Comparison of ENCODE assay signal across 3 fruit fly cellular contexts in the genomic region with DNA sequence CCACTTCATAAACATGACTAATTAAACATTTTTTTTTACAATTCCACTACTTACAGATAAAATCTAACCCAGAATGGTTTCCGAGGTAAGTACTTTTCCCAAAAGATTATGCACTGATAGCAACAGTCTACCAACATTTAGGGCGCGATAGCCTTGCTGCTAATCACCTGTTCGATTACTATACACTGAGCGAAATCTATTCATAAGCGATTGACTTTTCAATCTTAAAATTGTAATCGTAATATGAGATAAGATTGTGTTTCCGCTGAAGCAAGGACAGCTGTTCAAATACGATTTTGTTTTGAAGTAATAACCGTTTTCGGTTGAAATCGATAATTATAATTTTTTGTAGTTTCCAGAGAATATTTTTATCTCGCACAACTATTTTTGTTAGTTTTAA.
A peak's percentile ranks its signal among the peaks of the same experiment; 100 is the strongest.
TF ChIP-seq lines count a peak whose summit lies in the region.

No protein-coding gene starts in this region.

- no peak for TF ChIP-seq CTCF in whole organism, embryonic (GFP tag; optimal IDR thresholded peaks at IDR 0.05; lab: Kevin White, UChicago)

TF ChIP-seq in whole organism, adult, 20 proteins besides CTCF, POLR2A, EP300 and RAD21:
- TF ChIP-seq kay (GFP tag; lab: Kevin White, UChicago; ENCODE audit: borderline replicate concordance) = peak; percentile 9
- TF ChIP-seq CG7101 (tag; optimal IDR thresholded peaks at IDR 0.05; lab: Kevin White, UChicago) = peak; percentile 10
- peak; percentile 19 for TF ChIP-seq CG33017 (tag; optimal IDR thresholded peaks at IDR 0.05; lab: Kevin White, UChicago)
- no peak for TF ChIP-seq Crg-1 (GFP tag; optimal IDR thresholded peaks at IDR 0.05; lab: Kevin White, UChicago)
- TF ChIP-seq CG5204 (GFP tag; optimal IDR thresholded peaks at IDR 0.05; lab: Kevin White, UChicago) = no peak
- no peak for TF ChIP-seq Clk (GFP tag; optimal IDR thresholded peaks at IDR 0.05; lab: Kevin White, UChicago)
- TF ChIP-seq CG12768 (GFP tag; optimal IDR thresholded peaks at IDR 0.05; lab: Kevin White, UChicago) = no peak
- TF ChIP-seq cnc (optimal IDR thresholded peaks at IDR 0.05; lab: Kevin White, UChicago) = no peak
- no peak for TF ChIP-seq CG14711 (tag; optimal IDR thresholded peaks at IDR 0.05; lab: Kevin White, UChicago)
- TF ChIP-seq toe (GFP tag; optimal IDR thresholded peaks at IDR 0.05; lab: Kevin White, UChicago) = no peak
- no peak for TF ChIP-seq Mnt (GFP tag; optimal IDR thresholded peaks at IDR 0.05; lab: Kevin White, UChicago)
- TF ChIP-seq pad (GFP tag; optimal IDR thresholded peaks at IDR 0.05; lab: Kevin White, UChicago) = no peak
- TF ChIP-seq cic (GFP tag; optimal IDR thresholded peaks at IDR 0.05; lab: Kevin White, UChicago) = no peak

TF ChIP-seq in whole organism, embryonic, 481 proteins besides CTCF, POLR2A, EP300 and RAD21 (continues in another document):
- TF ChIP-seq CG16863 (GFP tag; optimal IDR thresholded peaks at IDR 0.05; lab: Kevin White, UChicago) (no peak), CG7556 (GFP tag; optimal IDR thresholded peaks at IDR 0.05; lab: Kevin White, UChicago) (no peak), CG1603 (tag; optimal IDR thresholded peaks at IDR 0.05; lab: Kevin White, UChicago) (peak; percentile 4), CG6854 (GFP tag; optimal IDR thresholded peaks at IDR 0.05; lab: Kevin White, UChicago) (no peak), CG34376 (GFP tag; optimal IDR thresholded peaks at IDR 0.05; lab: Kevin White, UChicago) (peak; percentile 41), CG11085 (GFP tag; IDR thresholded peaks at IDR 0.05; lab: Robert Waterston, UW) (no peak), CG2678 (tag; optimal IDR thresholded peaks at IDR 0.05; lab: Kevin White, UChicago) (peak; percentile 4), Pdp1 (GFP tag; optimal IDR thresholded peaks at IDR 0.05; lab: Kevin White, UChicago) (peak in 1 of 2 experiments; percentile 7), sens (GFP tag; lab: Kevin White, UChicago) (peak; percentile 53), HmgZ (tag; optimal IDR thresholded peaks at IDR 0.05; lab: Kevin White, UChicago) (peak; percentile 40), lab (GFP tag; optimal IDR thresholded peaks at IDR 0.05; lab: Kevin White, UChicago) (peak; percentile 52), yki (optimal IDR thresholded peaks at IDR 0.05; lab: Kevin White, UChicago) (no peak), gcm (GFP tag; optimal IDR thresholded peaks at IDR 0.05; lab: Kevin White, UChicago) (no peak), CoRest (tag; optimal IDR thresholded peaks at IDR 0.05; lab: Kevin White, UChicago) (no peak), CG11504 (tag; optimal IDR thresholded peaks at IDR 0.05; lab: Kevin White, UChicago) (peak; percentile 0), CG7745 (tag; optimal IDR thresholded peaks at IDR 0.05; lab: Kevin White, UChicago) (no peak), nau (GFP tag; optimal IDR thresholded peaks at IDR 0.05; lab: Kevin White, UChicago) (no peak), CG4854 (GFP tag; optimal IDR thresholded peaks at IDR 0.05; lab: Kevin White, UChicago) (no peak), CG8290 (GFP tag; optimal IDR thresholded peaks at IDR 0.05; lab: Kevin White, UChicago) (no peak), CG8290 (tag; optimal IDR thresholded peaks at IDR 0.05; lab: Kevin White, UChicago) (peak in 1 of 2 experiments; percentile 5), CG2120 (GFP tag; optimal IDR thresholded peaks at IDR 0.05; lab: Kevin White, UChicago) (peak; percentile 23), psq (GFP tag; optimal IDR thresholded peaks at IDR 0.05; lab: Kevin White, UChicago) (no peak), unpg (GFP tag; optimal IDR thresholded peaks at IDR 0.05; lab: Kevin White, UChicago) (peak; percentile 34), grn (GFP tag; optimal IDR thresholded peaks at IDR 0.05; lab: Kevin White, UChicago) (peak; percentile 89), maf-S (GFP tag; optimal IDR thresholded peaks at IDR 0.05; lab: Kevin White, UChicago) (no peak), sug (tag; optimal IDR thresholded peaks at IDR 0.05; lab: Kevin White, UChicago) (peak; percentile 57), Hr78 (GFP tag; optimal IDR thresholded peaks at IDR 0.05; lab: Kevin White, UChicago) (no peak), GATAe (GFP tag; conservative IDR thresholded peaks at IDR 0.05; lab: Robert Waterston, UW) (peak; percentile 79), zen (tag; optimal IDR thresholded peaks at IDR 0.05; lab: Kevin White, UChicago) (peak; percentile 16), zf30C (GFP tag; optimal IDR thresholded peaks at IDR 0.05; lab: Kevin White, UChicago) (peak; percentile 73), CG4360 (GFP tag; IDR thresholded peaks at IDR 0.05; lab: Robert Waterston, UW) (no peak), Side (GFP tag; optimal IDR thresholded peaks at IDR 0.05; lab: Kevin White, UChicago) (peak; percentile 19), CG18599 (GFP tag; optimal IDR thresholded peaks at IDR 0.05; lab: Kevin White, UChicago) (peak; percentile 17), nerfin-2 (GFP tag; IDR thresholded peaks at IDR 0.05; lab: Robert Waterston, UW; ENCODE audit: partially characterized antibody) (no peak), gem (tag; optimal IDR thresholded peaks at IDR 0.05; lab: Kevin White, UChicago) (peak; percentile 54), Med (GFP tag; lab: Kevin White, UChicago) (peak; percentile 28), CG6689 (GFP tag; IDR thresholded peaks at IDR 0.05; lab: Robert Waterston, UW) (no peak), mirr (GFP tag; optimal IDR thresholded peaks at IDR 0.05; lab: Kevin White, UChicago) (peak; percentile 83), gro (GFP tag; optimal IDR thresholded peaks at IDR 0.05; lab: Kevin White, UChicago) (peak; percentile 41)

TF ChIP-seq in whole organism, wandering third instar larva, 38 proteins besides CTCF, POLR2A, EP300 and RAD21:
- TF ChIP-seq fru (GFP tag; optimal IDR thresholded peaks at IDR 0.05; lab: Kevin White, UChicago) (peak; percentile 20), Rel (GFP tag; optimal IDR thresholded peaks at IDR 0.05; lab: Kevin White, UChicago) (no peak), Rel (tag; optimal IDR thresholded peaks at IDR 0.05; lab: Kevin White, UChicago) (no peak)
